Fruit fly (Drosophila melanogaster) whole organism: ENCODE results near the gene CG31869.

ENCODE experiments used
- CG8478 ChIP-seq: fragments of >200 bp; optimal IDR thresholded peaks from 2 replicates; lab custom pipeline; 2018; ENCODE audit warnings: inconsistent platforms
- Dll ChIP-seq: fragments of >200 bp; optimal IDR thresholded peaks from 2 replicates; lab custom pipeline; 2017
- EcR ChIP-seq, 2 experiments: fragments of >200 bp; optimal IDR thresholded peaks; 2 replicates each; lab custom pipeline; 2017; ENCODE audit warnings: missing biosample characterization in 2 of 2, missing genetic modification characterization in 2 of 2, missing genetic modification reagents in 2 of 2
- pan ChIP-seq: fragments of >200 bp; optimal IDR thresholded peaks from 2 replicates; lab custom pipeline; 2017
- psq ChIP-seq: fragments of >200 bp; optimal IDR thresholded peaks from 2 replicates; lab custom pipeline; 2017
- usp ChIP-seq: fragments of >200 bp; optimal IDR thresholded peaks from 2 replicates; lab custom pipeline; 2017; ENCODE audit warnings: missing biosample characterization, missing genetic modification characterization, mixed read lengths

The CG31869 gene

dm6 chr2L:10800877-10801719 is at the start of gene CG31869:
TSS of gene CG31869 (minus strand) at chr2L:10801109.
- TF ChIP-seq Dll (lab: Kevin White, UChicago) (peak; percentile 33), usp (GFP tag; lab: Kevin White, UChicago) (no peak)

DNA sequence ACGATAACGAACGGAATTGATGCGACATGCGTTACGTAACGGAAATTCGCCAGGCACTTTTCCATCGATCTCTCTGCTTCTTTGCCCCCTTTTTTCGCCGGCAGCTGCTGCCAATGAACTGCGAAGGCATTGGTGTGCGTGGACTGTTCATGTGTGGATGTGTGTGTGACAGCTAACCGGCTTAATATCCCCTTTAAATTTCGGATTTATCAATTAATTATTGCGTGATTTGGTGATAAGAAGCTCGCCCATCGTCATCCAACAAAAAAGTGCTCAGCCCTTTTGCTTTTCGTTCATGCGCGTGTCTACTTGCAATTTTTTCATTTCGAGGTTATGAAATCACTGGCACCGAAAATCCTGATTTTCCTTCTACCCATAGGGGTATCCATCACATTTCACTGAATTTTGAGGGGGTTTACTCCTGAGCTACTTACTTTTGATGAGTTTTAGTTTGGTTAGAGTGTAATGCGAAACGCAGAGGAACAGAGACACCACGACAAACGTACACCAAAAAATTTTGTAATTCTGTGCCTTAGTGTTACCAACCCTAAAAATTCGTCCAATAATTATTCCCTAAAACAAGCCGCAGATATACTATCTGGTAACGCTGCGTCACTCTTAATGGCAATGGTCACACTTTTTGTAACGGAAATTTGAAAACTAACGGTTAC is 49.5 kb upstream of the CG31869 start, which contains the start of gene porin:
Gene porin, minus strand, starts transcription at position 529 of the 671 bp plus-strand sequence.
- TF ChIP-seq EcR (GFP tag; optimal IDR thresholded peaks at IDR 0.05; lab: Kevin White, UChicago), result peak in 1 of 2 experiments; percentile 77
- no peak for TF ChIP-seq psq

dm6 chr2L:10849511-10850191 is 48.7 kb upstream of the CG31869 start, which contains the start of gene SmydA-3:
TSS of gene SmydA-3 (plus strand) at chr2L:10850141.
- TF ChIP-seq pan (lab: Kevin White, UChicago), result no peak
- no peak for TF ChIP-seq CG8478
- TF ChIP-seq psq, result no peak
- TF ChIP-seq usp (GFP tag; lab: Kevin White, UChicago), result no peak
- TF ChIP-seq EcR (GFP tag; optimal IDR thresholded peaks at IDR 0.05; lab: Kevin White, UChicago), result no peak
- TF ChIP-seq Dll (lab: Kevin White, UChicago), result no peak

DNA sequence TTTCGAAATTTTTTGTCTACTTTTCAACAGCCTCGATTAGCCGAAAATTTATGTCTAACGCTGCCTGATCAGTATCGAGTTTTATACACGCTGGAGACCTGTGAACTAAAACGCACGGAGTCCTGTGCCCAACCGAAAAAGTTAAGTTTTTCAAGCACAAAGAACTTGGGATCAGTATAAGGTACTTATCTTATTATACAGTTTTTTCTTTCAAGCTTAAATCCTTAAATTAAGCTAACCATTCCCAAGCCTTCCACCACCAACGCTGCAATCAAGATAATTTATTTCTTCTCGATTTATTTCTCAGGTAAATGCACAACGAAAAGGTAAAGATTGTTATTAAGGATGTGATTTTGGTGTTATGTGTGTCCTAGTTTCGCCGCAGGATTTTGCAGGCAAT is 46.0 kb upstream of the CG31869 start, which contains the start of gene Porin2:
Gene Porin2, minus strand, starts transcription at position 101 of the 400 bp plus-strand sequence.
- TF ChIP-seq psq, result no peak

DNA sequence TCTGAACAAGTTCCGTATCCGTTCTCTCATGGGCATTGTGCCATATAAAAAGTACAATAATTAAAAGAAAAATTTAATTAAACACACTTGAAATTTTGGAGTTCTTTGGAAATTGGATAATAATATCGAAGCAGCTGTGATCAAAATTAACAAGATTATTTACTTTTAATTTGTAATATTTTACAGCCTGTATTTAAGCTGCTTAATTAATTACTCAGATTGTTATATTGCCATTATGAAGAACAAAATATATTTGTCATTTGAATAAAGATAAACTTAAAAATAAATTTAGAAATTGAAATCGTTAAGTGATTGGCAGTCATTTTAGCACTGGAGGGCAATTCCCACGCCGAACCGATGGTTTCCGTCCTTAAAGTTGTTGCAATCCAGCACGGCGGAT is 44.7 kb upstream of the CG31869 start, which contains the start of the genes CG17139 and CG17140:
Gene CG17139, minus strand, starts transcription at position 101 of the 400 bp plus-strand sequence.
Gene CG17140, minus strand, starts transcription at position 101 of the 400 bp plus-strand sequence.
- no peak for TF ChIP-seq EcR (GFP tag; optimal IDR thresholded peaks at IDR 0.05; lab: Kevin White, UChicago)
- TF ChIP-seq pan (lab: Kevin White, UChicago), result no peak
- TF ChIP-seq psq, result no peak
- TF ChIP-seq usp (GFP tag; lab: Kevin White, UChicago), result no peak
- no peak for TF ChIP-seq CG8478
- no peak for TF ChIP-seq Dll (lab: Kevin White, UChicago)

DNA sequence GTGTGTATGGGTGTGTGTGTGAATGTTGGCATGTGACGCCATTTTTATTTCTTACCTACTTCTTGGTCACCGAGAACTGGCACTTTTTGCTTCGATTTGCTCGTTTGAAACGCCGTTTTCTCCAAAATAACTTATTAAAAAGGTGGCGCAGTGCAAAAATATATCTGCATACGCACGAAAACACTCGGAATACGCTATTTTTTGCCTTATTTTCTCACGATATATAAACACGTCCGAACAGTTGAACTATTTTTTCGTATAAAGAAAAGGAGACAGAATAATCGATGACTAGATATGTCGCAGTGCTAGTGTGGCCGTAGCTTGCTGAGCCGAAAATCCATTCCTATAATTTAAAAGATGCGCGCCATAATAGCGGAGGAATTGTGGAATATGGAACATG is 41.4 kb upstream of the CG31869 start, which contains the start of gene CG6700:
Gene CG6700, minus strand, starts transcription at position 272 of the 400 bp plus-strand sequence.
- TF ChIP-seq Dll (lab: Kevin White, UChicago) (no peak), psq (no peak), CG8478 (no peak), usp (GFP tag; lab: Kevin White, UChicago) (no peak), pan (lab: Kevin White, UChicago) (no peak), EcR (GFP tag; optimal IDR thresholded peaks at IDR 0.05; lab: Kevin White, UChicago) (no peak)

- TF ChIP-seq pan (lab: Kevin White, UChicago) (no peak), EcR (GFP tag; optimal IDR thresholded peaks at IDR 0.05; lab: Kevin White, UChicago) (no peak), Dll (lab: Kevin White, UChicago) (no peak), usp (GFP tag; lab: Kevin White, UChicago) (no peak), CG8478 (no peak), psq (no peak)
Observed at dm6 chr2L:10841619-10842018, 40.7 kb upstream of the CG31869 start.

- TF ChIP-seq CG8478, result no peak
- no peak for TF ChIP-seq pan (lab: Kevin White, UChicago)
- no peak for TF ChIP-seq usp (GFP tag; lab: Kevin White, UChicago)
- no peak for TF ChIP-seq Dll (lab: Kevin White, UChicago)
- no peak for TF ChIP-seq psq
- TF ChIP-seq EcR (GFP tag; optimal IDR thresholded peaks at IDR 0.05; lab: Kevin White, UChicago), result no peak
Observed at dm6 chr2L:10837491-10837890, 36.6 kb upstream of the CG31869 start, which contains the start of gene Nos. TSS of gene Nos (minus strand) at chr2L:10837511.

DNA sequence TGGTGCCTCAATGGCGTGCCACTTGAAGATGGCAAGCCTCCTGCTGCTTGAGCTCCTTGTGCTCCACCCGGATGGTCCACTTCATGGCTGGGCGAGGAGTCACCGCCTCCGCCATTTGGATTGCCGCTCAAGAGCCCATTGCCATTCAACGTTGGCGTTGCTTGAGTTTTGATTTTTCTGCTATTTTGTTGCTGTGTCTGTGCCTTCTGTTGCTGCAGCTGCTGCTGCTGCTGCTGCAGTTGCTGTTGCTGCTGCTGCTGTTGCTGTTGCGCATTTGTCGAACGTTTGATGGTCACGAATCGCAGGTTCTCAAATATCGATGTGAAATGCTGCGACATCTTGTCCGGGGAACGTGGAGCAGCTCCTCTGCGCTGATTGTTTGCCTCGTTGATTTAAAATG is 30.7 kb upstream of the CG31869 start:
- TF ChIP-seq Dll (lab: Kevin White, UChicago) (no peak), CG8478 (no peak), psq (no peak), EcR (GFP tag; optimal IDR thresholded peaks at IDR 0.05; lab: Kevin White, UChicago) (no peak), usp (GFP tag; lab: Kevin White, UChicago) (no peak), pan (lab: Kevin White, UChicago) (no peak)

DNA sequence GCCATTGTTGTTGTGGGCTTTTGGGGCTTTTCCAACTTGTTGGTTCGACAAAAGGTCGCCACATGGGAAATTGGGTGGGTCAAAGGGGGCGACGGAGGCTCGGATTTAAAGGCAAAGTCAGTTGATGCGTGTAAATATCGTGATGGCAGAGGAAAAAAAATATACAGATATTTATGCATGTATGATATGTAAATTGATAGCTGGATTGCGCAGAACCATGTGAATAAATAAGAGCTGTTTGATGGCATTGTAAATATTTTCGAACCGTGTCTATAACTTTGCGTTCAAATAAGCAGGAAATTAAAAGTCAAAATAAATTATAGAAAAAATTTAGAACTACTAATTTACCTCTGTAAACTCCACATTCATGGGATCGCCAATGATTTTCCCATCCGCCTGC is 21.7 kb upstream of the CG31869 start:
- TF ChIP-seq pan (lab: Kevin White, UChicago) (no peak), EcR (GFP tag; optimal IDR thresholded peaks at IDR 0.05; lab: Kevin White, UChicago) (no peak)

dm6 chr2L:10820405-10820804 is 19.5 kb upstream of the CG31869 start, which contains the start of gene CG17134:
TSS of gene CG17134 (plus strand) at chr2L:10820705.
- TF ChIP-seq CG8478, result no peak
- TF ChIP-seq pan (lab: Kevin White, UChicago), result no peak
- no peak for TF ChIP-seq psq
- no peak for TF ChIP-seq EcR (GFP tag; optimal IDR thresholded peaks at IDR 0.05; lab: Kevin White, UChicago)
- no peak for TF ChIP-seq Dll (lab: Kevin White, UChicago)
- TF ChIP-seq usp (GFP tag; lab: Kevin White, UChicago), result no peak

DNA sequence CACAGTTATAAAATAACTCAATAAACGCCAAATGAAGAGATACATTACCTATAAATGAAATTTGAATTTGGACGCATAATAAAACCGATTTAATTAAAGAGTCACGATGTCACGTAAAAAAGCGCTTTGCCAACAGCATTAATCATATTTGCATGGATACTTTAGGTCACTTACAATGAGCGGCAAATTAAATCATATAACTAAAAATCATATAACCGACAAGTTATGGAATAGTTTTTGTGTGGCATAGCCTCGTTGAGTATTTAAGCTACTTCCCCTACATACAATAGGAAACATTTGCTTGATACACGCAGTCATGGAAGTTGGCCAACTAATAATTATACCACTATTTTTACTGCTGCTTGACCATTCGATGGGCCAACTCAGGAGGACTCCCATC is 17.9 kb upstream of the CG31869 start, which contains the start of gene CG6508:
Gene CG6508, plus strand, starts transcription at position 301 of the 400 bp plus-strand sequence.
- TF ChIP-seq pan (lab: Kevin White, UChicago), result no peak
- TF ChIP-seq EcR (GFP tag; optimal IDR thresholded peaks at IDR 0.05; lab: Kevin White, UChicago), result no peak
- no peak for TF ChIP-seq usp (GFP tag; lab: Kevin White, UChicago)
- TF ChIP-seq CG8478, result no peak
- no peak for TF ChIP-seq Dll (lab: Kevin White, UChicago)
- no peak for TF ChIP-seq psq
